Worm (Caenorhabditis elegans) whole organism, young adult: ENCODE measurements around the gene F55C9.3.

Source experiments
- ama-1 ChIP-seq, 3 experiments: fragments of 150-350 bp in 1 of 3; sonication (generic microtip) in 2 of 3; optimal IDR thresholded peaks; 2 replicates each; lab custom pipeline; 2014 to 2018; ENCODE audit warnings: missing biosample characterization in 2 of 3, missing genetic modification characterization in 2 of 3, missing genetic modification reagents in 2 of 3
- aptf-2 ChIP-seq: fragments of 200-800 bp; sonication (Bioruptor generic); conservative IDR thresholded peaks from 2 replicates; pipeline ENCODE4 v1.3.6; 2022; ENCODE audit warnings: missing genetic modification reagents, missing genetic modification characterization, missing compliant biosample characterization
- attf-5 ChIP-seq: fragments of 200-800 bp; sonication (Bioruptor generic); optimal IDR thresholded peaks from 2 replicates; lab custom pipeline; 2018; ENCODE audit warnings: mild to moderate bottlenecking, missing genetic modification characterization, missing compliant biosample characterization
- dpff-1 ChIP-seq: sonication (generic microtip); optimal IDR thresholded peaks from 2 replicates; lab custom pipeline; 2017; ENCODE audit warnings: mild to moderate bottlenecking, missing genetic modification characterization, missing compliant biosample characterization
- hmg-20 ChIP-seq: fragments of 200-800 bp; sonication (Bioruptor generic); IDR thresholded peaks from 2 replicates; pipeline ENCODE4 v1.3.6; 2022; ENCODE audit warnings: missing genetic modification reagents, missing genetic modification characterization, missing compliant biosample characterization
- hrde-1 ChIP-seq: sonication (generic microtip); optimal IDR thresholded peaks from 2 replicates; lab custom pipeline; 2016; ENCODE audit warnings: missing genetic modification characterization, mild to moderate bottlenecking, missing compliant biosample characterization, moderate library complexity, missing genotype, missing genetic modification reagents, borderline replicate concordance
- madf-8 ChIP-seq: fragments of 200-800 bp; sonication (Bioruptor generic); conservative IDR thresholded peaks from 2 replicates; pipeline ENCODE4 v1.3.6; 2022; ENCODE audit warnings: missing genetic modification reagents, missing genetic modification characterization, missing compliant biosample characterization
- nhr-90 ChIP-seq: sonication (generic microtip); optimal IDR thresholded peaks from 2 replicates; lab custom pipeline; 2016; ENCODE audit warnings: missing genotype, mild to moderate bottlenecking, missing genetic modification characterization, missing compliant biosample characterization
- pbrm-1 ChIP-seq: fragments of 200-800 bp; sonication (Bioruptor generic); IDR thresholded peaks from 2 replicates; pipeline ENCODE4 v1.3.6; 2022; ENCODE audit warnings: missing genetic modification reagents, missing genetic modification characterization, missing compliant biosample characterization
- snpc-3.4 ChIP-seq: sonication (generic microtip); optimal IDR thresholded peaks from 2 replicates; lab custom pipeline; 2017; ENCODE audit warnings: missing genetic modification characterization, mild to moderate bottlenecking, missing compliant biosample characterization, antibody characterized with exemption, moderate library complexity, missing genotype, missing genetic modification reagents

ce11 chrV:19279888-19280287 lies 8.1 kb downstream of the F55C9.3 start, which contains the start of gene F21D9.8:
- TF ChIP-seq snpc-3.4 (tag; lab: Kevin White, UChicago) (no peak), aptf-2 (GFP tag; lab: Robert Waterston, UW) (no peak), attf-5 (GFP tag; lab: Kevin White, UChicago) (no peak), nhr-90 (tag; lab: Kevin White, UChicago) (no peak), ama-1 (optimal IDR thresholded peaks at IDR 0.05; lab: Kevin White, UChicago) (no peak), ama-1 (GFP tag; optimal IDR thresholded peaks at IDR 0.05; lab: Kevin White, UChicago) (no peak), pbrm-1 (GFP tag; lab: Robert Waterston, UW) (no peak), hmg-20 (GFP tag; lab: Robert Waterston, UW) (no peak), madf-8 (GFP tag; lab: Robert Waterston, UW) (no peak), dpff-1 (tag; lab: Kevin White, UChicago) (no peak), hrde-1 (tag; lab: Kevin White, UChicago) (no peak)
